Fruit fly (Drosophila melanogaster): Measurements from ENCODE around the gene RpL26.

DNA sequence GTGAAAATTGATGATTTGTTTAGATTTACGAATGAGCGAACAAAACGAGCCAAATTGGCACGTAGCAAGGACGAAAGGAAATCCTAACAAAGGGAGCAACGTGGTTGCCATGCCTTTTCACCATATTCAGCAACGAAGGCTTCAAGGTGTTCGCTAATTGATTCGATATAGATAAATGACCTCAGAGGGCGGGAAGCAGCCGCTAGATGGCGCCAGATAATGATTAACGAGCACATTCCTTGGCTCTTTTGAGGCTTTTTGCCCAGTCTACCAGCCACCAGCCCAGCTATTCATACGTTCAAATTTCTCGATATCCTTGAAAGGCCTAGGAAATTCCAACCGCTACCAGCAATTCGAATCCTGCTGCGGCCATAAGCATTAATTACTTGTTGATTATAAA, 17.8 kb downstream of the RpL26 start:
- TF ChIP-seq psq (optimal IDR thresholded peaks at IDR 0.05) (no peak), Sin3A (optimal IDR thresholded peaks at IDR 0.05) (no peak), h (optimal IDR thresholded peaks at IDR 0.05) (no peak), ttk (optimal IDR thresholded peaks at IDR 0.05) (no peak)
